Worm (Caenorhabditis elegans) whole organism, late embryonic: ENCODE measurements around the gene C54C6.11.

ENCODE experiments used
- F13H6.1 ChIP-seq: sonication (generic microtip); optimal IDR thresholded peaks from 2 replicates; lab custom pipeline; 2016; ENCODE audit warnings: missing genetic modification characterization, missing compliant biosample characterization
- ceh-34 ChIP-seq: sonication (generic microtip); optimal IDR thresholded peaks from 2 replicates; lab custom pipeline; 2016; ENCODE audit warnings: mild to moderate bottlenecking, missing genetic modification characterization, missing compliant biosample characterization

DNA sequence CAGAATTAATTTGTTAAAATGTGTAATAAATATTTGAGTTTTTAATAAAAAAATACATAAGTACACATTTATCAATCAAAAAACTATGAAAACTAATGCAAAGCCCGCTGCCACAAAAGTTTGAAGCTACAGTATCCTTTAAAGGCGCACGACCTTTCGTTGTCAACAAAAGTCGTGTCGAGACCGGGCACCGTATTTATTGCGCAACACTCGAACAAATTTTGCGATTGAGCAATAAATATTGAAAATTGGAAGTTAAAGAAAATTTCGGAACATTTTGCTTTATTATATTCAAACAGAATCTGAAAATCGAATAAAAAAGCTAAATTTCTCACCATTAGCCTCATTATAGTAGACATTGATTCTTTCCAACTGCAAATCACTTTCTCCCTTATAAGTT is 7.0 kb upstream of the C54C6.11 start:
- no peak for TF ChIP-seq F13H6.1 (tag; lab: Kevin White, UChicago)
- TF ChIP-seq ceh-34 (tag; lab: Kevin White, UChicago) = no peak
